Worm (Caenorhabditis elegans): ENCODE results near the gene T01D1.4.

Gene T01D1.4

DNA sequence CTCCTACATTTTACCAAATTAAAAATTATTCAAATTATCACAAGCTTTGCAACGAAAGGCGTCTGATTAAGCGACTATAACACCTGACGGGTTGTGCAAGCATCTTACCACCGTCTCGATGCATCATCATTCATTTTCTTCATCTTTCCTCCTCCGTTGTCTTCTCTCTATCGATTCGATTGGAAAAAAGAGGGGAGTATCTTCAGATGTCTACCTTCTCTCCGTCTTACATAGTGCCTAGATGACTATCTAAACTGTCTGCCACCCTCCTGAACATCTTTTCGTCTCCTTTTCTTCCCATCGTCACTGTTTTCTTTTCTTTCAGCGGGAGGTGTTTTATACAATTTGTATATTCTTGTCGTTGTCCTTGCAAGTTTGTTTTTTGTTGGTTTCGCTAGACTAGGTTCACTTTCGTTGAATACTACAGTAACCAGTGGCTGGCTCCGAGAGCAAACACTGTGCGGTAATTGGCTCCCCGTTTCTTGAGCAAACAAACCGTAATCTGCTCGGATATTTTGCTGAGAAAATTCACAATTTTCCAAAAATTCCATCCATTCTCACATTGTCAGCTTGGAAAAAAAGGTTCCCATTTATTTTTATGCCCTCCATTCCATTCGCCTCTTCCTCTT lies 19.5 kb downstream of the T01D1.4 start:
- TF ChIP-seq mls-2 (tag; optimal IDR thresholded peaks at IDR 0.05) (no peak), ceh-43 (GFP tag; optimal IDR thresholded peaks at IDR 0.05) (no peak), mep-1 (tag; optimal IDR thresholded peaks at IDR 0.05) (no peak), zip-8 (tag; optimal IDR thresholded peaks at IDR 0.05) (no peak), lin-13 (tag; optimal IDR thresholded peaks at IDR 0.05) (no peak), lsy-2 (tag; optimal IDR thresholded peaks at IDR 0.05) (peak; percentile 54), unc-62 (GFP tag; optimal IDR thresholded peaks at IDR 0.05) (peak; percentile 51), unc-39 (tag; optimal IDR thresholded peaks at IDR 0.05) (no peak), ham-2 (GFP tag; optimal IDR thresholded peaks at IDR 0.05) (no peak), ceh-39 (tag; optimal IDR thresholded peaks at IDR 0.05) (peak; percentile 89), drap-1 (GFP tag; optimal IDR thresholded peaks at IDR 0.05) (no peak), ces-1 (GFP tag; optimal IDR thresholded peaks at IDR 0.05) (no peak), nhr-28 (tag; optimal IDR thresholded peaks at IDR 0.05) (no peak), unc-120 (tag; optimal IDR thresholded peaks at IDR 0.05; ENCODE audit: poor library complexity, severe bottlenecking) (peak; percentile 10), elt-3 (tag; optimal IDR thresholded peaks at IDR 0.05) (no peak), nhr-237 (tag; optimal IDR thresholded peaks at IDR 0.05) (no peak), elt-1 (tag; optimal IDR thresholded peaks at IDR 0.05; ENCODE audit: borderline replicate concordance, insufficient read depth) (no peak), nhr-2 (tag; optimal IDR thresholded peaks at IDR 0.05) (no peak), blmp-1 (tag; optimal IDR thresholded peaks at IDR 0.05) (no peak), tbx-8 (GFP tag; optimal IDR thresholded peaks at IDR 0.05) (no peak), nhr-76 (tag; optimal IDR thresholded peaks at IDR 0.05) (no peak), hlh-1 (tag; optimal IDR thresholded peaks at IDR 0.05) (peak; percentile 68), flh-1 (GFP tag; optimal IDR thresholded peaks at IDR 0.05) (no peak), pha-4 (tag; optimal IDR thresholded peaks at IDR 0.05) (peak; percentile 26), snpc-4 (tag; optimal IDR thresholded peaks at IDR 0.05) (no peak), lin-32 (GFP tag; optimal IDR thresholded peaks at IDR 0.05) (no peak), sptf-1 (tag; optimal IDR thresholded peaks at IDR 0.05) (no peak)

DNA sequence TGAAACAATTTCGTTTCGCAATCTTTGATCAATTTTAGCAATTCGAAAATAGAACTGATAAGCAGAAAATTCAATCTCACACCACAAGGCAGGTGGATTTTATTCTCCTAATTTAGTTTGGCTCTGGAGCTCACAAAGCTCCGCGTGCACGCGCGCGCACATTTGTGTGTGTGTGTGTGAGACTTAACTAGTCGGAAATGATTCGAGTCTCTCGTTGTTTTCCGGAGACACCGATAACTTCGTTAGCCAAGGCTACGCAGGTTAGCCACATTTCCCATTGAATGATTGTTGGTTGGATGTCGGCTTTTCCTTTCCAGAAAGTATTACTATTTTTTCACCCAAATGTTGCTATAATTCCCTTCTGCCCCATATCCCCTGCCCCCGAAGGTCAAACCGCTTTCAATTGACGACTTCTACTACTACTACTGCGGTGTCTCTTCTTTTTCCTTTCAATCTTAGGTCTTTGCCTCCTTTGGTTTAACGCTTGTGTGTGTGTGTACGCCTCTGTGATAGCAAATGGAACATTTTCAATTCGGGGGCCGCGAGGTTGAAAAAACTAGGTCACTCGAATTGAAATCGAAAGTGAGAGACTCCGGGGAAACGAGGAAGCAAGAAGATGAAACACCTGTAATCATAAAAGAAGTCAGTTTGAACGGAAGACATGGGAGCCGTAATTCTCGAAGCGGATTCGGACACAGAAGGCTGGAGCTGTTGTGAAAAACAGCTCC lies 20.7 kb downstream of the T01D1.4 start:
- no peak for TF ChIP-seq sem-2 (GFP tag; optimal IDR thresholded peaks at IDR 0.05)
- no peak for TF ChIP-seq drap-1 (GFP tag; optimal IDR thresholded peaks at IDR 0.05)
- TF ChIP-seq zip-8 (tag; optimal IDR thresholded peaks at IDR 0.05), result no peak
- TF ChIP-seq mls-2 (tag; optimal IDR thresholded peaks at IDR 0.05), result no peak
- no peak for TF ChIP-seq mep-1 (tag; optimal IDR thresholded peaks at IDR 0.05)
- peak; percentile 90 for TF ChIP-seq ces-1 (GFP tag; optimal IDR thresholded peaks at IDR 0.05)
- TF ChIP-seq M03D4.4 (tag; optimal IDR thresholded peaks at IDR 0.05), result no peak
- peak; percentile 59 for TF ChIP-seq blmp-1 (tag; optimal IDR thresholded peaks at IDR 0.05)
- TF ChIP-seq ham-2 (GFP tag; optimal IDR thresholded peaks at IDR 0.05), result peak; percentile 52
- no peak for TF ChIP-seq mab-5 (tag; optimal IDR thresholded peaks at IDR 0.05)
- TF ChIP-seq ceh-83 (GFP tag; optimal IDR thresholded peaks at IDR 0.05), result no peak

DNA sequence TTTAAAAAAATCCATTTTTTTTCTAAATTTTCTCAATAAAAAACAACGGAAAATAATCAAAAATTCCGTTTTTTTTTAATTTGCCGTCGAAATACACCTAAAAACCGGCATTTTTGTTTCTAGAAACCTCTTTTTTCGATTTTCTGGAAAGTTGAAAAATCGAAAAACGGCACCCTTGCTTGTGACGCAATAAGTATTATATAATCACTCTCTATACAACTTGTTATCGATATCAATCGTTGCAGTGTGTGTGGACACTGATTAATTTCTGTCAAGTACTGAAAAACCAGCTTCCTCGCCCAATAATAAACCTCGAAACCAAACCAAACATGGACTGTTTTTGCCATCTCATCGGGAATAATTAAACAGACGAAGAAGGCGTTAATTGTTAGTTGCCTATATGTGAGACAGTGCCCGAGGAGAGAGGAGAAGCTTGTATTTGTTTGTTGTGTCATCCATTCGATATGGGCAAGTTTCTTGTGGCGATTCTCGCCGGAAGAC lies 21.8 kb downstream of the T01D1.4 start:
- TF ChIP-seq zip-8 (tag; optimal IDR thresholded peaks at IDR 0.05) (peak; percentile 75), lin-13 (tag; optimal IDR thresholded peaks at IDR 0.05) (no peak)

DNA sequence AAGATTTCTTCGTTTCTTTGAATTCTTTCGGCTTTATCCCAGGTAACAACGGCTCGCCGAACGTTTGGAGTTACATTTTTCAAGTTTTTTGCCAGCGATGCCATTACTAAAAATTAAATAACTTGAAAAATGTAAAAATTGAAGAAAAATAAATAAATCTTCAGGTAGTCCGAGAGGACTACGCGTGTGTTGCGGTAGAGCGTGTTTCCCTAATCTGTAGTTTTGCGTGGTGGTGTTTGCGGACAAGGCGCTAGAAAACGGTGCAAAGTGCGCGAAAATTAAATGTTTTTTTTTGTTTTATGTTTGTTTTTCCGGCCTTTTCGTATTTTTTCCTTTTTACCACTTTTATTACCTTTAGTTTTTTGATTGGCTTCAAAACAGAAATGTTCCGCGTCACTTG lies 23.0 kb downstream of the T01D1.4 start, which contains the start of gene mrpl-28:
mrpl-28 (minus strand) TSS at position 106 of the 400 bp plus-strand sequence.
- TF ChIP-seq ceh-39 (tag; optimal IDR thresholded peaks at IDR 0.05) (peak; percentile 74), mep-1 (tag; optimal IDR thresholded peaks at IDR 0.05) (peak; percentile 78), M03D4.4 (tag; optimal IDR thresholded peaks at IDR 0.05) (no peak), elt-3 (tag; optimal IDR thresholded peaks at IDR 0.05) (no peak), sptf-1 (tag; optimal IDR thresholded peaks at IDR 0.05) (peak; percentile 15), ces-1 (GFP tag; optimal IDR thresholded peaks at IDR 0.05) (peak; percentile 81), hlh-1 (tag; optimal IDR thresholded peaks at IDR 0.05) (peak; percentile 29), pha-4 (tag; optimal IDR thresholded peaks at IDR 0.05) (peak; percentile 86), lsy-2 (tag; optimal IDR thresholded peaks at IDR 0.05) (peak; percentile 75), lin-13 (tag; optimal IDR thresholded peaks at IDR 0.05) (peak; percentile 93), snpc-4 (tag; optimal IDR thresholded peaks at IDR 0.05) (no peak), tbx-8 (GFP tag; optimal IDR thresholded peaks at IDR 0.05) (no peak), nhr-237 (tag; optimal IDR thresholded peaks at IDR 0.05) (peak; percentile 84), flh-1 (GFP tag; optimal IDR thresholded peaks at IDR 0.05) (no peak), elt-1 (tag; optimal IDR thresholded peaks at IDR 0.05; ENCODE audit: borderline replicate concordance, insufficient read depth) (no peak)
